Fruit fly (Drosophila melanogaster): ENCODE measurements around the gene CG13005.

Gene CG13005

DNA sequence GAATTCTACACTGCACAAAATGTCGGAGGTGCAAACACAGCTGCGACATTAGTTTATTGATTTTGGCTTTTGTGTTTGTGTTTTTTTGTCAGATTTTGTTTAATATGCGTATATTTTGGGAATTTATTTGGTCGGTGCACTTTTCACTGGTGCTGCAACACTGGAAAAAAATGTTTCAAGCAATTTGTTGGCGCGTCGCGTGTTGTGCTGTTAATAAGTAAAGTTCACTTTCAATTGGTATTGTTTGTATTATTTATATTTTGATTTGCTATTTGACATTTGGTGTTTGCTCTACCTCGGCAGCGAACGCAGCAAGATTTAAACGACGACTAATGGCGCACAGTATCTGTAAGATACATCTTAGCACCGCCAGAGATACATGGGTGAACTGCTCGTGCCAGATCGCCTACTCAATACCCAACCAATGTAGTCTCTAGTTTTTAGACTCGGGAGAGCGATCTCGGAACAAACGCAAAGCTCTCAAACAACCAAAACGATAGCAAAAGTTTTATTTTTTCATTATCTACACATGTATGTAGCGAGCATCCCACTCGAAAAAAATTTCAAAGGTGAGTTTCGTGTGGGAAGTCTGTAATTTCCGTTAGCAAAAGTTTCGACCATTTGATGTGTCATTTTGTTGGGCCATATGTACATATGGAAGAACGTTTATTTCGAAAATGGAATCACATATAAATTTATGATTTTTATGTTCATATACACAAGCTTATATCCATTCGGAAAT lies 21.1 kb upstream of the CG13005 start:
- 0 out of 2 replicates have a peak, but pooled peaks have one; percentile 15 for TF ChIP-seq cas (GFP tag; IDR thresholded peaks at IDR 0.05)
- no peak for TF ChIP-seq ato (GFP tag; IDR thresholded peaks at IDR 0.05; ENCODE audit: partially characterized antibody)
- peak; percentile 18 for TF ChIP-seq Nf-YC (tag; optimal IDR thresholded peaks at IDR 0.05)
- no peak; the same call in 2 of the 3 replicates for TF ChIP-seq mld (GFP tag; IDR thresholded peaks at IDR 0.05; ENCODE audit: partially characterized antibody)
- TF ChIP-seq CG30431 (GFP tag; optimal IDR thresholded peaks at IDR 0.05): no peak
- TF ChIP-seq ap (GFP tag; IDR thresholded peaks at IDR 0.05): peak; percentile 48
- TF ChIP-seq Hand (GFP tag; optimal IDR thresholded peaks at IDR 0.05): no peak
- no peak for TF ChIP-seq sqz (GFP tag; optimal IDR thresholded peaks at IDR 0.05)
- TF ChIP-seq CG7357 (GFP tag; IDR thresholded peaks at IDR 0.05): peak; percentile 36; the same call in 1 of the 3 replicates
- peak; percentile 68 for TF ChIP-seq seq (GFP tag; IDR thresholded peaks at IDR 0.05)
- no peak for TF ChIP-seq Scr (GFP tag; IDR thresholded peaks at IDR 0.05; ENCODE audit: partially characterized antibody)
- peak; percentile 48 for TF ChIP-seq CG10366 (GFP tag; IDR thresholded peaks at IDR 0.05)
- peak; percentile 1 for TF ChIP-seq CG6854 (GFP tag; optimal IDR thresholded peaks at IDR 0.05)
- peak; percentile 36 for TF ChIP-seq CG11398 (GFP tag; optimal IDR thresholded peaks at IDR 0.05)
- peak; percentile 38 for TF ChIP-seq CG9817 (tag; optimal IDR thresholded peaks at IDR 0.05)
- no peak for TF ChIP-seq sima (GFP tag; optimal IDR thresholded peaks at IDR 0.05)
- no peak for TF ChIP-seq CG7987 (GFP tag; optimal IDR thresholded peaks at IDR 0.05)
- TF ChIP-seq HLH54F (GFP tag; optimal IDR thresholded peaks at IDR 0.05): peak; percentile 47
- no peak for TF ChIP-seq br (optimal IDR thresholded peaks at IDR 0.05)
- TF ChIP-seq CG43689 (GFP tag; IDR thresholded peaks at IDR 0.05): no peak
- TF ChIP-seq zfh2 (GFP tag; optimal IDR thresholded peaks at IDR 0.05): peak; percentile 46
- peak; percentile 44; the same call in 1 of the 3 replicates for TF ChIP-seq Aef1 (GFP tag; IDR thresholded peaks at IDR 0.05)
- peak; percentile 40 for TF ChIP-seq Chrac-16 (GFP tag; optimal IDR thresholded peaks at IDR 0.05)
- TF ChIP-seq HmgZ (tag; optimal IDR thresholded peaks at IDR 0.05): no peak
- peak; percentile 9 for TF ChIP-seq dm (GFP tag; optimal IDR thresholded peaks at IDR 0.05)
- TF ChIP-seq bsh (GFP tag; optimal IDR thresholded peaks at IDR 0.05): peak in 1 of 2 experiments; percentile 62
- peak; percentile 69 for TF ChIP-seq Sox102F (GFP tag; optimal IDR thresholded peaks at IDR 0.05)
- peak; percentile 59; the same call in 1 of the 3 replicates for TF ChIP-seq CG11456 (GFP tag; IDR thresholded peaks at IDR 0.05)
- no peak for TF ChIP-seq Dref (GFP tag; IDR thresholded peaks at IDR 0.05)
- TF ChIP-seq CG17359 (tag; optimal IDR thresholded peaks at IDR 0.05): peak; percentile 48
- TF ChIP-seq Doc2 (GFP tag; IDR thresholded peaks at IDR 0.05): no peak
- peak; percentile 9 for TF ChIP-seq CG6813 (GFP tag; optimal IDR thresholded peaks at IDR 0.05)
- TF ChIP-seq jigr1 (GFP tag; IDR thresholded peaks at IDR 0.05): no peak
- TF ChIP-seq trem (tag; optimal IDR thresholded peaks at IDR 0.05): no peak
- TF ChIP-seq cato (GFP tag; optimal IDR thresholded peaks at IDR 0.05; ENCODE audit: borderline replicate concordance): no peak
- TF ChIP-seq sc (optimal IDR thresholded peaks at IDR 0.05): no peak
- peak; percentile 10 for TF ChIP-seq sc (GFP tag; optimal IDR thresholded peaks at IDR 0.05)
- peak; percentile 47 to 59 for TF ChIP-seq dpn (GFP tag; optimal IDR thresholded peaks at IDR 0.05)
- TF ChIP-seq knrl (GFP tag; IDR thresholded peaks at IDR 0.05; ENCODE audit: partially characterized antibody): no peak
- no peak for TF ChIP-seq CG8478 (optimal IDR thresholded peaks at IDR 0.05)
- TF ChIP-seq CHES-1-like (GFP tag; optimal IDR thresholded peaks at IDR 0.05): peak; percentile 2
- no peak for TF ChIP-seq gro (GFP tag; optimal IDR thresholded peaks at IDR 0.05)
- peak; percentile 56 for TF ChIP-seq Meics (GFP tag; optimal IDR thresholded peaks at IDR 0.05)
- TF ChIP-seq CG4820 (GFP tag; optimal IDR thresholded peaks at IDR 0.05): peak; percentile 37
- TF ChIP-seq Stat92E (GFP tag; optimal IDR thresholded peaks at IDR 0.05): no peak
- 0 out of 3 replicates have a peak, but pooled peaks have one; percentile 65 for TF ChIP-seq ci (GFP tag; IDR thresholded peaks at IDR 0.05)
- TF ChIP-seq Taf1 (GFP tag; IDR thresholded peaks at IDR 0.05): 0 out of 2 replicates have a peak, but pooled peaks have one; percentile 39
- TF ChIP-seq p53 (GFP tag; optimal IDR thresholded peaks at IDR 0.05): no peak
- no peak for TF ChIP-seq prd (optimal IDR thresholded peaks at IDR 0.05)
- peak; percentile 59; the same call in 2 of the 3 replicates for TF ChIP-seq prd (GFP tag; IDR thresholded peaks at IDR 0.05)

Measured in whole organism, embryonic.